Worm (Caenorhabditis elegans) whole organism, early embryonic: Measurements from ENCODE around the gene srab-1.

Source experiments
- B0310.2 ChIP-seq: sonication (generic microtip); optimal IDR thresholded peaks from 2 replicates; lab custom pipeline; 2016; ENCODE audit warnings: mild to moderate bottlenecking, missing genetic modification characterization, missing compliant biosample characterization
- scrt-1 ChIP-seq: fragments of 200-800 bp; sonication (Bioruptor generic); IDR thresholded peaks from 2 replicates; pipeline ENCODE4 v1.3.6; 2022; ENCODE audit warnings: missing genetic modification characterization, missing compliant biosample characterization
- sea-1 ChIP-seq: fragments of 200-800 bp; sonication (Bioruptor generic); conservative IDR thresholded peaks from 2 replicates; pipeline ENCODE4 v1.3.6; 2022; ENCODE audit warnings: missing genetic modification characterization, missing compliant biosample characterization
- tbx-11 ChIP-seq: fragments of 200-800 bp; sonication (Bioruptor generic); IDR thresholded peaks from 2 replicates; pipeline ENCODE4 v1.3.6; 2022; ENCODE audit warnings: missing genetic modification characterization, missing compliant biosample characterization

DNA sequence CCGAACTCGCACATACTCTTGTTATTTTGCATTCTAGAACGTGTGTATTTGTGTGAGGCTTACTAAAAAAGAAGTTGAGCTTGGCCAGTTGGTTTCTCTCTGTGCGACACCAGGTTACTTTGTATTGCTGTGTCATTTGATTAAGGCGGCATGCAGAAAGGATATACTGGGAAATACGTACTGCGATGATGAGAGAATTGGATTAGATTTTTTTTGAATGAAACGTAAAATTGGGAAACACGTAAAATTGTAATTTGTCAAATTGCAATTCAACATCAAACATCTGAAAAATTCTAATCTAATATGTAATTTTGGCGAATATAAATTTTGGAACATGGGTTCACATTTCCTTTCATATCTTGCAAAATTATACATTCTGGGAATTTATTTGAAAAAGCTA lies 41.9 kb upstream of the srab-1 start, which contains the start of gene srh-129:
- TF ChIP-seq tbx-11 (GFP tag; lab: Robert Waterston, UW), result no peak
- no peak for TF ChIP-seq scrt-1 (GFP tag; lab: Robert Waterston, UW)
- no peak for TF ChIP-seq sea-1
- TF ChIP-seq B0310.2, result no peak
